Worm (Caenorhabditis elegans) whole organism, mixed stage, embryonic: ENCODE measurements around the gene rps-0.

Experiments
- bed-3 ChIP-seq: fragments of 200-800 bp; sonication (Bioruptor generic); optimal IDR thresholded peaks from 3 replicates; lab custom pipeline; 2018; ENCODE audit warnings: mild to moderate bottlenecking, missing genetic modification characterization, moderate library complexity, missing compliant biosample characterization
- blmp-1 ChIP-seq: fragments of 150-350 bp; optimal IDR thresholded peaks from 2 replicates; lab custom pipeline; 2014; ENCODE audit warnings: missing biosample characterization, missing genetic modification characterization
- ceh-39 ChIP-seq: fragments of 150-350 bp; optimal IDR thresholded peaks from 2 replicates; lab custom pipeline; 2014; ENCODE audit warnings: missing biosample characterization, missing genetic modification characterization
- ceh-83 ChIP-seq: fragments of 200-800 bp; sonication (Bioruptor generic); optimal IDR thresholded peaks from 2 replicates; lab custom pipeline; 2018; ENCODE audit warnings: mild to moderate bottlenecking, missing genetic modification characterization, missing compliant biosample characterization
- ces-1 ChIP-seq: fragments of 150-350 bp; optimal IDR thresholded peaks from 2 replicates; lab custom pipeline; 2014; ENCODE audit warnings: missing biosample characterization, missing genetic modification reagents, missing genetic modification characterization
- cnd-1 ChIP-seq: fragments of 200-800 bp; sonication (Bioruptor generic); optimal IDR thresholded peaks from 2 replicates; lab custom pipeline; 2018; ENCODE audit warnings: mild to moderate bottlenecking, missing genetic modification characterization, missing compliant biosample characterization
- drap-1 ChIP-seq: fragments of 200-800 bp; sonication (Bioruptor generic); optimal IDR thresholded peaks from 3 replicates; lab custom pipeline; 2018; ENCODE audit warnings: mild to moderate bottlenecking, missing genetic modification characterization, missing compliant biosample characterization
- elt-1 ChIP-seq: sonication (generic microtip); optimal IDR thresholded peaks from 2 replicates; lab custom pipeline; 2017; ENCODE audit warnings: missing genetic modification characterization, mild to moderate bottlenecking, missing compliant biosample characterization, antibody characterized with exemption, moderate library complexity, borderline replicate concordance; ENCODE audit not compliant: insufficient read depth
- elt-3 ChIP-seq: fragments of 150-350 bp; optimal IDR thresholded peaks from 2 replicates; lab custom pipeline; 2014; ENCODE audit warnings: missing biosample characterization, missing genetic modification characterization
- ham-2 ChIP-seq: fragments of 200-800 bp; sonication (Bioruptor generic); optimal IDR thresholded peaks from 2 replicates; lab custom pipeline; 2018; ENCODE audit warnings: mild to moderate bottlenecking, missing genetic modification characterization, missing compliant biosample characterization
- hlh-1 ChIP-seq: fragments of 150-350 bp; optimal IDR thresholded peaks from 2 replicates; lab custom pipeline; 2014; ENCODE audit warnings: missing biosample characterization, missing genetic modification reagents, missing genetic modification characterization
- lin-13 ChIP-seq: fragments of 150-350 bp; optimal IDR thresholded peaks from 2 replicates; lab custom pipeline; 2014; ENCODE audit warnings: missing biosample characterization, missing genetic modification characterization
- lin-32 ChIP-seq: fragments of 200-800 bp; sonication (Bioruptor generic); optimal IDR thresholded peaks from 2 replicates; lab custom pipeline; 2018; ENCODE audit warnings: mild to moderate bottlenecking, missing genetic modification characterization, missing compliant biosample characterization
- lsy-2 ChIP-seq: fragments of 150-350 bp; optimal IDR thresholded peaks from 2 replicates; lab custom pipeline; 2014; ENCODE audit warnings: missing biosample characterization, missing genetic modification characterization
- mab-5 ChIP-seq: fragments of 150-350 bp; optimal IDR thresholded peaks from 2 replicates; lab custom pipeline; 2014; ENCODE audit warnings: missing biosample characterization, missing genetic modification characterization
- mep-1 ChIP-seq: fragments of 150-350 bp; optimal IDR thresholded peaks from 2 replicates; lab custom pipeline; 2017; ENCODE audit warnings: missing biosample characterization, missing genetic modification reagents, missing genetic modification characterization, inconsistent platforms
- mls-2 ChIP-seq: sonication (generic microtip); optimal IDR thresholded peaks from 2 replicates; lab custom pipeline; 2016; ENCODE audit warnings: mild to moderate bottlenecking, missing genetic modification characterization, moderate library complexity, missing compliant biosample characterization
- nhr-12 ChIP-seq: fragments of 150-350 bp; optimal IDR thresholded peaks from 2 replicates; lab custom pipeline; 2014; ENCODE audit warnings: missing biosample characterization, missing genetic modification characterization
- nhr-2 ChIP-seq: fragments of 150-350 bp; optimal IDR thresholded peaks from 2 replicates; lab custom pipeline; 2014; ENCODE audit warnings: missing biosample characterization, missing genetic modification characterization
- nhr-237 ChIP-seq: fragments of 150-350 bp; optimal IDR thresholded peaks from 2 replicates; lab custom pipeline; 2014; ENCODE audit warnings: missing biosample characterization, missing genetic modification characterization
- nhr-28 ChIP-seq: fragments of 150-350 bp; optimal IDR thresholded peaks from 2 replicates; lab custom pipeline; 2014; ENCODE audit warnings: missing biosample characterization, missing genetic modification characterization
- nhr-76 ChIP-seq: sonication (generic microtip); optimal IDR thresholded peaks from 2 replicates; lab custom pipeline; 2017; ENCODE audit warnings: missing biosample characterization, missing genetic modification characterization
- pha-4 ChIP-seq: fragments of 150-350 bp; optimal IDR thresholded peaks from 2 replicates; lab custom pipeline; 2018; ENCODE audit warnings: missing biosample characterization, missing genetic modification reagents, missing genetic modification characterization
- sem-2 ChIP-seq: fragments of 200-800 bp; sonication (Bioruptor generic); optimal IDR thresholded peaks from 2 replicates; lab custom pipeline; 2018; ENCODE audit warnings: mild to moderate bottlenecking, missing genetic modification characterization, missing compliant biosample characterization
- snpc-4 ChIP-seq: fragments of 150-350 bp; optimal IDR thresholded peaks from 2 replicates; lab custom pipeline; 2014; ENCODE audit warnings: missing biosample characterization, missing genetic modification characterization
- sptf-1 ChIP-seq: sonication (generic microtip); optimal IDR thresholded peaks from 2 replicates; lab custom pipeline; 2017; ENCODE audit warnings: mild to moderate bottlenecking, missing genetic modification characterization, moderate library complexity, missing compliant biosample characterization
- tbx-8 ChIP-seq: fragments of 200-800 bp; sonication (Bioruptor generic); optimal IDR thresholded peaks from 2 replicates; lab custom pipeline; 2018; ENCODE audit warnings: mild to moderate bottlenecking, missing genetic modification characterization, moderate library complexity, missing compliant biosample characterization
- unc-120 ChIP-seq: sonication (generic microtip); optimal IDR thresholded peaks from 2 replicates; lab custom pipeline; 2017; ENCODE audit warnings: missing genetic modification characterization, missing compliant biosample characterization; ENCODE audit not compliant: poor library complexity, severe bottlenecking
- unc-62 ChIP-seq: fragments of 150-350 bp; optimal IDR thresholded peaks from 2 replicates; lab custom pipeline; 2014; ENCODE audit warnings: missing biosample characterization, missing genetic modification reagents, missing genetic modification characterization
- zip-8 ChIP-seq: fragments of 150-350 bp; optimal IDR thresholded peaks from 2 replicates; lab custom pipeline; 2014; ENCODE audit warnings: missing biosample characterization, missing genetic modification characterization
- ztf-11 ChIP-seq: fragments of 150-350 bp; optimal IDR thresholded peaks from 2 replicates; lab custom pipeline; 2014; ENCODE audit warnings: missing biosample characterization, missing genetic modification characterization

The rps-0 gene

DNA sequence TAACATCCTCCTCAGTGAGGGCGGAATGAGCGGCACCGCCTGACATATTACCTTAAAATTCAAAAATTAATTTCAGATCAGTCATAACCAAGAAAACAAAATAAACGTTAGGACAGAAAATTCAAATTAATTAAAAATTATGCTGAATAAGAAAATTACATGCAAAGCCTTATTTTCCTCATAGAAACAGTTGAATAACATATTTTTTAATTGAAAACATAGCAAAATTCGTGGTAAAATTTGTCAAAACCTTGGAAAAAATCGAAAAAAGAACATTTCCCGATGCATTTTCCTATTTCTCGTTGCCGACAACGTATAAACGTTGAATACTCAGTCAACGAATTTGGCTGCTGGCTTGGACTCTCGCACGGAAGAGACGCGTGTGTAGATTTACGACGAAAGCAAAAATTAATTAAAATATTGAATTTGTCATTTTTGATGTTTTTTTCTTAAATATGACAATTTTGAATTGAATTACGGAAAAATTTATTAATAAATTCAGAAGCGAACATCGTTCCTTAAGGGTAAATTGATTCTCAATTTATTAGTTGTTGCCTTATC, at the start of gene rps-0, which contains the start of gene rbg-3:
TSS of gene rps-0 (minus strand) at position 51 of the 561 bp plus-strand sequence.
TSS of gene rbg-3 (plus strand) at position 424 of the 561 bp plus-strand sequence.
- TF ChIP-seq blmp-1 (no peak), unc-62 (GFP tag; lab: Kevin White, UChicago) (no peak), mls-2 (tag; lab: Kevin White, UChicago) (no peak), ham-2 (GFP tag; lab: Kevin White, UChicago) (no peak), mab-5 (tag; lab: Kevin White, UChicago) (peak; percentile 56), ces-1 (GFP tag; lab: Kevin White, UChicago) (peak; percentile 96), mep-1 (tag; lab: Kevin White, UChicago) (peak; percentile 98), hlh-1 (tag; lab: Kevin White, UChicago) (peak; percentile 61), unc-120 (peak; percentile 65), lin-13 (peak; percentile 79), pha-4 (tag; lab: Kevin White, UChicago) (peak; percentile 81), nhr-237 (tag; lab: Kevin White, UChicago) (peak; percentile 91), ceh-39 (tag; lab: Kevin White, UChicago) (peak; percentile 86), lsy-2 (tag; lab: Kevin White, UChicago) (peak; percentile 90), drap-1 (peak; percentile 43), elt-3 (tag; lab: Kevin White, UChicago) (peak; percentile 17), cnd-1 (tag; lab: Kevin White, UChicago) (no peak)

DNA sequence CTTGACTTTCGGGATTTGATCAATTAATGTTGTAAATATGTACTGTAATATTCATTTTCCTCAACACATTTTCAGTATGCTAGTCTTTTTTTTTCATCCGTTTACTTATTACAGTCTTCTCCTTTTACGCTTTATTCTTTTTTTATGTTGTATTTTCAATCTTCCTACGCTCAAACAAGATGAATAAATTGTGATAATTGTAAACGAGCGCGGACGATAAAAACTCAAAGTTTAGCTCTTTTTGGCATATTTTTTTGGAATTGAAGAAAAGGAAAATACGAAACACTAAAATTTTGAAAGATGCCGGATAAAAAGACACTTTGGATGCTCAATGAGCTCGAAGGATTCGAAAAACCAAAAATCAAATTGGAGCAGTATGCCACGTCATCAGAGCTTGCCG, 48.9 kb upstream of the rps-0 start, which contains the start of gene metl-5:
TSS of gene metl-5 (plus strand) at position 301 of the 400 bp plus-strand sequence.
- TF ChIP-seq mab-5 (tag; lab: Kevin White, UChicago) = no peak
- TF ChIP-seq nhr-2 = no peak
- no peak for TF ChIP-seq drap-1
- TF ChIP-seq, all 35 proteins: peak for 0

DNA sequence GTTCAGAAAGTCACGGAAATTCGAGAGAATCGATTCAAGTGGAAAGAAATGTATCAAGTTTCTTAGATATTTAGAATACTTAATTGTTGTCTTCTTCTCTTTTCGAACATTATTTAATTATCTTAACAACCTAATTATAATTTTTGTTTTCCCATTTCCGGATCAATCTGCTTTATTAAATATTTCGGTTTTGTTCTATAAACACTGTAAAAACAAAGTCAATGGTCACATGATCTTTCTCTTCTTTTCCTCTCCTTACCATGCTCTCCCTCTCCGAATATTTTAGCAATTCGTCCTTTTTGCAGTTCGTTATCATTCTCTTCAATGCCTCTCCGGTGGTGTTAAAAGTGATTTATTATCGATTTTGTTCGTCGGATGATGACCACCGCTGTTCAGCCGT, 42.7 kb upstream of the rps-0 start, which contains the start of gene tag-325:
TSS of gene tag-325 (plus strand) at position 301 of the 400 bp plus-strand sequence.
- TF ChIP-seq unc-62 (GFP tag; lab: Kevin White, UChicago) (no peak), ham-2 (GFP tag; lab: Kevin White, UChicago) (no peak), elt-3 (tag; lab: Kevin White, UChicago) (no peak), mls-2 (tag; lab: Kevin White, UChicago) (no peak), zip-8 (no peak), ces-1 (GFP tag; lab: Kevin White, UChicago) (no peak), lin-32 (GFP tag; lab: Kevin White, UChicago) (no peak), hlh-1 (tag; lab: Kevin White, UChicago) (no peak), nhr-237 (tag; lab: Kevin White, UChicago) (no peak), unc-120 (no peak), tbx-8 (GFP tag; lab: Kevin White, UChicago) (no peak), nhr-76 (tag; lab: Kevin White, UChicago) (no peak), nhr-2 (no peak), mep-1 (tag; lab: Kevin White, UChicago) (no peak), cnd-1 (tag; lab: Kevin White, UChicago) (no peak), nhr-12 (no peak)

DNA sequence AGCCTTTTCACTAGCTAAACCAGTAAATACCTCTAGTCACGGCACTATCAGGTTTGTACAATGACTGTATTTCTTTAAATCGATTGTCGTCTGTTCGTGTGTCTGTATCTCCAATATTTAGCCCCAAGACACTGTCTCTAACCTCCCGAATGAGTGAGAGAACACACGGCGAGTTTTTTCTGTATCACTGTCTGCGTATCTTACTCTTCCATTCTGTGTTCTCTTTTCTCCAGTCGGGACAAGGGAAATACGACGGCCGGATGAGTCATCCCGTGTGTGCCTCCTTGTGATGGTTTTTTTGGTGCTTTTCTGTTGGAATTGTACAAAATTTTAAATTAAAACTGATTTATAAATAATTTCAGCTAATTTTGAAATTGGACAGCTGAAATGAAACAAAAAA, 42.2 kb upstream of the rps-0 start:
- TF ChIP-seq hlh-1 (tag; lab: Kevin White, UChicago) (peak; percentile 16), nhr-28 (no peak), blmp-1 (no peak), ztf-11 (tag; lab: Kevin White, UChicago) (no peak), ceh-83 (GFP tag; lab: Kevin White, UChicago) (no peak), ceh-39 (tag; lab: Kevin White, UChicago) (peak; percentile 69), pha-4 (tag; lab: Kevin White, UChicago) (peak; percentile 68), nhr-237 (tag; lab: Kevin White, UChicago) (peak; percentile 68), sptf-1 (tag; lab: Kevin White, UChicago) (no peak), cnd-1 (tag; lab: Kevin White, UChicago) (no peak), nhr-12 (no peak), sem-2 (GFP tag; lab: Kevin White, UChicago) (no peak), mep-1 (tag; lab: Kevin White, UChicago) (peak; percentile 42), snpc-4 (tag; lab: Kevin White, UChicago) (no peak), lin-13 (no peak), tbx-8 (GFP tag; lab: Kevin White, UChicago) (no peak), elt-1 (tag; lab: Kevin White, UChicago) (no peak), elt-3 (tag; lab: Kevin White, UChicago) (no peak), mab-5 (tag; lab: Kevin White, UChicago) (no peak), bed-3 (GFP tag; lab: Kevin White, UChicago) (no peak), unc-62 (GFP tag; lab: Kevin White, UChicago) (no peak), nhr-2 (peak; percentile 31), mls-2 (tag; lab: Kevin White, UChicago) (no peak), lsy-2 (tag; lab: Kevin White, UChicago) (peak; percentile 14), nhr-76 (tag; lab: Kevin White, UChicago) (no peak)
